Fruit fly (Drosophila melanogaster): Measurements from ENCODE around the gene CG9109.

CG9109 gene

DNA sequence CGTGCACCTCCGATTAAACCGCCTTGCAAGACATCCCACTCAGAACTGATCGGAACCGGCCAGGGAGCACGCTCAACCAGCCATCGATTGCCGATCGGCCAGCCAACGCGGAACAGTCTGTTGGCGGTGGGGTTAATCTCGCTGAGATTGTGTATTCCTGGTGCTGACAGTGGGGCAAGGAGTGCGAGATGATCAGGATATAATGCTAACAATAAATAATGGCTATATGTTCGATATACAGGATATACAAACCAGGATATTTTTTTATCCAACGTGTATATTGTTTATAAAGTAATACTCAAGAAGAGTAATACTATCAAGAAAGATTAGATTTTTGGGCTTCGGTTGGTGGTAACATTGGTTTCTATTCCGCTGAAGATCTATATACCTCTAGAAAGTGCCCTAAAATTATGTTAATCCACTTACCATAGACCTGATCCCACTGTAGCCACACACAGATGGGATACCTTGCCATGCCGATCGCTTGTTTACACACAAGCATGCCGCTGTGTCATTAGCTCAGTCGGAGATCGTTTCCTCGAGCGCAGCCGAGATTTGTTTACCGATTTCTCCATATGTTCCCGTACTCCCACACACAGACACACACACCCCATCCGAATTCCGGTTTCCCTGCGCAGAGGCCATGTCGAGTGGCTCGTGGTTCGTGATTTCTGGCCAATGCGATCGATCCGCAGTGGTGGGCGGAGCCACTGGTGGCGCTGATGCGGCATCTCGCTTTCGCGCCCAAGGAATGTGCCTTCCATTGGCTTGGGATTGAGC lies 14.7 kb downstream of the CG9109 start, which contains the start of gene H2.0 (continued):
- TF ChIP-seq otp (GFP tag; IDR thresholded peaks at IDR 0.05): 0 out of 3 replicates have a peak, but pooled peaks have one; percentile 49
- TF ChIP-seq Hr3 (GFP tag; optimal IDR thresholded peaks at IDR 0.05): peak; percentile 8
- peak; percentile 24 for TF ChIP-seq grn (GFP tag; optimal IDR thresholded peaks at IDR 0.05)
- no peak for TF ChIP-seq Poxn (GFP tag; IDR thresholded peaks at IDR 0.05)
- peak; percentile 23 for TF ChIP-seq trem (tag; optimal IDR thresholded peaks at IDR 0.05)
- TF ChIP-seq CG9727 (GFP tag; optimal IDR thresholded peaks at IDR 0.05): peak; percentile 62
- TF ChIP-seq bowl (GFP tag; IDR thresholded peaks at IDR 0.05): no peak
- peak; percentile 67 for TF ChIP-seq row (GFP tag; IDR thresholded peaks at IDR 0.05)
- TF ChIP-seq chif (GFP tag; optimal IDR thresholded peaks at IDR 0.05): peak in 1 of 2 experiments; percentile 49
- TF ChIP-seq pzg (GFP tag; optimal IDR thresholded peaks at IDR 0.05): no peak
- peak; percentile 37; the same call in 1 of the 2 replicates for TF ChIP-seq esg (GFP tag; conservative IDR thresholded peaks at IDR 0.05)
- TF ChIP-seq fd64A (GFP tag; optimal IDR thresholded peaks at IDR 0.05): peak; percentile 22
- TF ChIP-seq CG16863 (GFP tag; optimal IDR thresholded peaks at IDR 0.05): peak; percentile 13
- TF ChIP-seq CG1529 (GFP tag; optimal IDR thresholded peaks at IDR 0.05): peak; percentile 38
- peak; percentile 40 for TF ChIP-seq CG8924 (tag; optimal IDR thresholded peaks at IDR 0.05)
- no peak for TF ChIP-seq CG34376 (GFP tag; optimal IDR thresholded peaks at IDR 0.05)
- peak; percentile 56; the same call in 1 of the 2 replicates for TF ChIP-seq CG10321 (GFP tag; IDR thresholded peaks at IDR 0.05)
- peak; percentile 66 for TF ChIP-seq CG2712 (tag; optimal IDR thresholded peaks at IDR 0.05)
- no peak for TF ChIP-seq lov (optimal IDR thresholded peaks at IDR 0.05)
- TF ChIP-seq lov (GFP tag; IDR thresholded peaks at IDR 0.05): no peak
- TF ChIP-seq Chrac-16 (GFP tag; optimal IDR thresholded peaks at IDR 0.05): peak; percentile 18
- peak; percentile 26 for TF ChIP-seq CG10543 (GFP tag; optimal IDR thresholded peaks at IDR 0.05)
- TF ChIP-seq sd (tag; optimal IDR thresholded peaks at IDR 0.05): peak; percentile 88
- TF ChIP-seq sima (GFP tag; optimal IDR thresholded peaks at IDR 0.05): no peak
- no peak for TF ChIP-seq Hsf (GFP tag; optimal IDR thresholded peaks at IDR 0.05)
- peak; percentile 5 for TF ChIP-seq kah (GFP tag; optimal IDR thresholded peaks at IDR 0.05)
- peak; percentile 50 for TF ChIP-seq CG1832 (GFP tag; optimal IDR thresholded peaks at IDR 0.05)
- no peak for TF ChIP-seq prd (optimal IDR thresholded peaks at IDR 0.05)
- peak; percentile 50; the same call in 2 of the 3 replicates for TF ChIP-seq prd (GFP tag; IDR thresholded peaks at IDR 0.05)
- no peak for TF ChIP-seq hkb (optimal IDR thresholded peaks at IDR 0.05)
- 0 out of 2 replicates have a peak, but pooled peaks have one; percentile 24 for TF ChIP-seq hkb (GFP tag; IDR thresholded peaks at IDR 0.05)
- no peak for TF ChIP-seq run (tag; optimal IDR thresholded peaks at IDR 0.05)
- TF ChIP-seq CG17802 (tag; optimal IDR thresholded peaks at IDR 0.05): no peak
- TF ChIP-seq sr (GFP tag; IDR thresholded peaks at IDR 0.05): peak; percentile 68; the same call in 2 of the 3 replicates
- TF ChIP-seq CG2875 (GFP tag; optimal IDR thresholded peaks at IDR 0.05): peak; percentile 20
- TF ChIP-seq az2 (GFP tag; optimal IDR thresholded peaks at IDR 0.05): peak; percentile 27
- TF ChIP-seq CG11456 (GFP tag; IDR thresholded peaks at IDR 0.05): 0 out of 3 replicates have a peak, but pooled peaks have one; percentile 34
- TF ChIP-seq CG3407 (GFP tag; optimal IDR thresholded peaks at IDR 0.05): peak; percentile 21
- TF ChIP-seq CG10565 (GFP tag; optimal IDR thresholded peaks at IDR 0.05): no peak
- TF ChIP-seq CG2116 (GFP tag; optimal IDR thresholded peaks at IDR 0.05): no peak
- TF ChIP-seq CoRest (tag; optimal IDR thresholded peaks at IDR 0.05): peak; percentile 38
- TF ChIP-seq sc (optimal IDR thresholded peaks at IDR 0.05): no peak
- peak; percentile 37 for TF ChIP-seq sc (GFP tag; optimal IDR thresholded peaks at IDR 0.05)
- TF ChIP-seq CG31224 (GFP tag; IDR thresholded peaks at IDR 0.05): 0 out of 2 replicates have a peak, but pooled peaks have one; percentile 26
- peak; percentile 1 for TF ChIP-seq CG4707 (GFP tag; optimal IDR thresholded peaks at IDR 0.05)
- TF ChIP-seq Xrp1 (GFP tag; IDR thresholded peaks at IDR 0.05): peak; percentile 47; the same call in 1 of the 2 replicates
- TF ChIP-seq dmrt11E (tag; optimal IDR thresholded peaks at IDR 0.05): peak; percentile 68
- TF ChIP-seq CG10209 (GFP tag; optimal IDR thresholded peaks at IDR 0.05): peak; percentile 38
- TF ChIP-seq Spps (tag; optimal IDR thresholded peaks at IDR 0.05): peak; percentile 13
- no peak for TF ChIP-seq Stat92E (GFP tag; optimal IDR thresholded peaks at IDR 0.05)
